Worm (Caenorhabditis elegans) whole organism, young adult: ENCODE measurements around the gene ttr-22.
A peak's percentile ranks its signal among the peaks of the same experiment; 100 is the strongest.

Experiments
- B0336.3 ChIP-seq: fragments of 200-800 bp; sonication (Bioruptor generic); IDR thresholded peaks from 2 replicates; pipeline ENCODE4 v1.3.6; 2022; ENCODE audit warnings: missing genetic modification characterization, missing compliant biosample characterization
- C17E4.6 ChIP-seq: fragments of 200-800 bp; sonication (Bioruptor generic); IDR thresholded peaks from 2 replicates; pipeline ENCODE4 v1.3.6; 2022; ENCODE audit warnings: missing genetic modification reagents, missing genetic modification characterization, missing compliant biosample characterization
- D2030.7 ChIP-seq: fragments of 200-800 bp; sonication (Bioruptor generic); IDR thresholded peaks from 2 replicates; pipeline ENCODE4 v1.3.6; 2022; ENCODE audit warnings: missing genetic modification reagents, missing genetic modification characterization, missing compliant biosample characterization
- F37B4.10 ChIP-seq: fragments of 200-800 bp; sonication (Bioruptor generic); IDR thresholded peaks from 2 replicates; pipeline ENCODE4 v1.3.6; 2022; ENCODE audit warnings: missing genetic modification characterization, missing compliant biosample characterization
- F49E8.2 ChIP-seq: sonication (generic microtip); optimal IDR thresholded peaks from 3 replicates; lab custom pipeline; 2017; ENCODE audit warnings: missing genetic modification characterization, mild to moderate bottlenecking, missing compliant biosample characterization, antibody characterized with exemption, moderate library complexity; ENCODE audit not compliant: insufficient read depth
- F52B5.7 ChIP-seq: sonication (generic microtip); optimal IDR thresholded peaks from 2 replicates; lab custom pipeline; 2016; ENCODE audit warnings: mild to moderate bottlenecking, missing genetic modification characterization, missing compliant biosample characterization
- F57A8.1 ChIP-seq: fragments of 200-800 bp; sonication (Bioruptor generic); optimal IDR thresholded peaks from 2 replicates; lab custom pipeline; 2018; ENCODE audit warnings: mild to moderate bottlenecking, missing genetic modification characterization, moderate library complexity, missing compliant biosample characterization
- T07F8.4 ChIP-seq: sonication (generic microtip); optimal IDR thresholded peaks from 2 replicates; lab custom pipeline; 2016; ENCODE audit warnings: mild to moderate bottlenecking, missing genetic modification characterization, moderate library complexity, missing compliant biosample characterization
- T26A5.8 ChIP-seq: sonication (generic microtip); optimal IDR thresholded peaks from 2 replicates; lab custom pipeline; 2016; ENCODE audit warnings: missing genetic modification characterization, missing compliant biosample characterization
- aptf-2 ChIP-seq: fragments of 200-800 bp; sonication (Bioruptor generic); conservative IDR thresholded peaks from 2 replicates; pipeline ENCODE4 v1.3.6; 2022; ENCODE audit warnings: missing genetic modification reagents, missing genetic modification characterization, missing compliant biosample characterization
- athp-1 ChIP-seq: sonication (generic microtip); optimal IDR thresholded peaks from 2 replicates; lab custom pipeline; 2017; ENCODE audit warnings: mild to moderate bottlenecking, missing genetic modification characterization, missing compliant biosample characterization
- attf-3 ChIP-seq: fragments of 200-800 bp; sonication (Bioruptor generic); conservative IDR thresholded peaks from 2 replicates; pipeline ENCODE4 v1.3.6; 2022; ENCODE audit warnings: missing genetic modification reagents, missing genetic modification characterization, missing compliant biosample characterization
- cebp-2 ChIP-seq: fragments of 200-800 bp; sonication (Bioruptor generic); IDR thresholded peaks from 2 replicates; pipeline ENCODE4 v1.3.6; 2022; ENCODE audit warnings: missing genetic modification characterization, missing compliant biosample characterization
- ceh-100 ChIP-seq: fragments of 200-800 bp; sonication (Bioruptor generic); IDR thresholded peaks from 2 replicates; pipeline ENCODE4 v1.3.6; 2022; ENCODE audit warnings: missing genetic modification reagents, missing genetic modification characterization, missing compliant biosample characterization
- ceh-40 ChIP-seq: fragments of 200-800 bp; sonication (Bioruptor generic); IDR thresholded peaks from 2 replicates; pipeline ENCODE4 v1.3.6; 2022; ENCODE audit warnings: missing genetic modification characterization, missing compliant biosample characterization
- ceh-58 ChIP-seq: fragments of 200-800 bp; sonication (Bioruptor generic); IDR thresholded peaks from 2 replicates; pipeline ENCODE4 v1.3.6; 2022; ENCODE audit warnings: missing genetic modification characterization, missing compliant biosample characterization
- chd-7 ChIP-seq: sonication (generic microtip); optimal IDR thresholded peaks from 2 replicates; lab custom pipeline; 2016; ENCODE audit warnings: mild to moderate bottlenecking, missing genetic modification characterization, moderate library complexity, missing compliant biosample characterization
- dpff-1 ChIP-seq: sonication (generic microtip); optimal IDR thresholded peaks from 2 replicates; lab custom pipeline; 2017; ENCODE audit warnings: mild to moderate bottlenecking, missing genetic modification characterization, missing compliant biosample characterization
- dpl-1 ChIP-seq: fragments of 150-350 bp; optimal IDR thresholded peaks from 2 replicates; lab custom pipeline; 2014; ENCODE audit warnings: missing biosample characterization, missing genetic modification reagents, missing genetic modification characterization
- efl-1 ChIP-seq: fragments of 150-350 bp; optimal IDR thresholded peaks from 2 replicates; lab custom pipeline; 2014; ENCODE audit warnings: missing biosample characterization, missing genetic modification reagents, missing genetic modification characterization
- egl-44 ChIP-seq: fragments of 200-800 bp; sonication (Bioruptor generic); IDR thresholded peaks from 2 replicates; pipeline ENCODE4 v1.3.6; 2022; ENCODE audit warnings: missing genetic modification reagents, missing genetic modification characterization, missing compliant biosample characterization
- egrh-3 ChIP-seq: fragments of 200-800 bp; sonication (Bioruptor generic); IDR thresholded peaks from 2 replicates; pipeline ENCODE4 v1.3.6; 2022; ENCODE audit warnings: missing genetic modification reagents, missing genetic modification characterization, missing compliant biosample characterization
- ekl-4 ChIP-seq: fragments of 200-800 bp; sonication (Bioruptor generic); IDR thresholded peaks from 2 replicates; pipeline ENCODE4 v1.3.6; 2022; ENCODE audit warnings: missing genetic modification reagents, missing genetic modification characterization, missing compliant biosample characterization
- gei-17 ChIP-seq: fragments of 200-800 bp; sonication (Bioruptor generic); optimal IDR thresholded peaks from 2 replicates; lab custom pipeline; 2018; ENCODE audit warnings: mild to moderate bottlenecking, missing genetic modification characterization, missing compliant biosample characterization
- hlh-12 ChIP-seq: sonication (generic microtip); optimal IDR thresholded peaks from 2 replicates; lab custom pipeline; 2016; ENCODE audit warnings: missing genetic modification characterization, missing compliant biosample characterization
- hlh-26 ChIP-seq: fragments of 200-800 bp; sonication (Bioruptor generic); conservative IDR thresholded peaks from 2 replicates; pipeline ENCODE4 v1.3.6; 2022; ENCODE audit warnings: missing genetic modification reagents, missing genetic modification characterization, missing compliant biosample characterization
- hmg-20 ChIP-seq: fragments of 200-800 bp; sonication (Bioruptor generic); IDR thresholded peaks from 2 replicates; pipeline ENCODE4 v1.3.6; 2022; ENCODE audit warnings: missing genetic modification reagents, missing genetic modification characterization, missing compliant biosample characterization
- lag-1 ChIP-seq: fragments of 200-800 bp; sonication (Bioruptor generic); IDR thresholded peaks from 2 replicates; pipeline ENCODE4 v1.3.6; 2022; ENCODE audit warnings: missing genetic modification reagents, missing genetic modification characterization, missing compliant biosample characterization
- let-526 ChIP-seq: fragments of 200-800 bp; sonication (Bioruptor generic); IDR thresholded peaks from 2 replicates; pipeline ENCODE4 v1.3.6; 2022; ENCODE audit warnings: missing genetic modification reagents, missing genetic modification characterization, missing compliant biosample characterization
- lin-54 ChIP-seq: fragments of 200-800 bp; sonication (Bioruptor generic); optimal IDR thresholded peaks from 2 replicates; lab custom pipeline; 2018; ENCODE audit warnings: mild to moderate bottlenecking, missing genetic modification characterization, missing compliant biosample characterization
- lsl-1 ChIP-seq: fragments of 200-800 bp; sonication (Bioruptor generic); optimal IDR thresholded peaks from 2 replicates; lab custom pipeline; 2018; ENCODE audit warnings: mild to moderate bottlenecking, missing genetic modification characterization, moderate library complexity, missing compliant biosample characterization
- madf-10 ChIP-seq: sonication (generic microtip); optimal IDR thresholded peaks from 2 replicates; lab custom pipeline; 2016; ENCODE audit warnings: mild to moderate bottlenecking, missing genetic modification characterization, missing compliant biosample characterization
- madf-3 ChIP-seq: fragments of 200-800 bp; sonication (Bioruptor generic); IDR thresholded peaks from 2 replicates; pipeline ENCODE4 v1.3.6; 2022; ENCODE audit warnings: missing genetic modification reagents, missing genetic modification characterization, missing compliant biosample characterization
- mcd-1 ChIP-seq: fragments of 200-800 bp; sonication (Bioruptor generic); IDR thresholded peaks from 2 replicates; pipeline ENCODE4 v1.3.6; 2022; ENCODE audit warnings: missing genetic modification reagents, missing genetic modification characterization, missing compliant biosample characterization
- nfyb-1 ChIP-seq: fragments of 200-800 bp; sonication (Bioruptor generic); IDR thresholded peaks from 2 replicates; pipeline ENCODE4 v1.3.6; 2022; ENCODE audit warnings: missing genetic modification reagents, missing genetic modification characterization, missing compliant biosample characterization
- nhr-80 ChIP-seq: sonication (generic microtip); optimal IDR thresholded peaks from 2 replicates; lab custom pipeline; 2016; ENCODE audit warnings: missing genetic modification characterization, missing compliant biosample characterization
- pha-4 ChIP-seq: fragments of 150-350 bp; sonication (generic microtip); optimal IDR thresholded peaks from 2 replicates; lab custom pipeline; 2014; ENCODE audit warnings: missing biosample characterization, missing genetic modification reagents, missing genetic modification characterization
- repo-1 ChIP-seq: sonication (generic microtip); optimal IDR thresholded peaks from 2 replicates; lab custom pipeline; 2017; ENCODE audit warnings: mild to moderate bottlenecking, missing genetic modification characterization, missing compliant biosample characterization
- sea-2 ChIP-seq: fragments of 200-800 bp; sonication (Bioruptor generic); IDR thresholded peaks from 2 replicates; pipeline ENCODE4 v1.3.6; 2022; ENCODE audit warnings: missing genetic modification characterization, missing compliant biosample characterization
- snpc-1.1 ChIP-seq: sonication (generic microtip); optimal IDR thresholded peaks from 2 replicates; lab custom pipeline; 2017; ENCODE audit warnings: missing genetic modification characterization, mild to moderate bottlenecking, missing compliant biosample characterization, antibody characterized with exemption, moderate library complexity, missing genotype, missing genetic modification reagents; ENCODE audit not compliant: insufficient read depth
- snpc-3.4 ChIP-seq: sonication (generic microtip); optimal IDR thresholded peaks from 2 replicates; lab custom pipeline; 2017; ENCODE audit warnings: missing genetic modification characterization, mild to moderate bottlenecking, missing compliant biosample characterization, antibody characterized with exemption, moderate library complexity, missing genotype, missing genetic modification reagents
- zim-3 ChIP-seq: sonication (generic microtip); optimal IDR thresholded peaks from 2 replicates; lab custom pipeline; 2017; ENCODE audit warnings: mild to moderate bottlenecking, missing genetic modification characterization, moderate library complexity, missing compliant biosample characterization
- ztf-18 ChIP-seq: sonication (generic microtip); optimal IDR thresholded peaks from 2 replicates; lab custom pipeline; 2016; ENCODE audit warnings: missing genotype, mild to moderate bottlenecking, missing genetic modification characterization, missing compliant biosample characterization
- ztf-22 ChIP-seq: fragments of 200-800 bp; sonication (Bioruptor generic); optimal IDR thresholded peaks from 2 replicates; lab custom pipeline; 2018; ENCODE audit warnings: mild to moderate bottlenecking, missing genetic modification characterization, moderate library complexity, missing compliant biosample characterization
- ztf-26 ChIP-seq: sonication (generic microtip); optimal IDR thresholded peaks from 2 replicates; lab custom pipeline; 2017; ENCODE audit warnings: missing genetic modification characterization, missing compliant biosample characterization
- ztf-6 ChIP-seq: fragments of 200-800 bp; sonication (Bioruptor generic); IDR thresholded peaks from 2 replicates; pipeline ENCODE4 v1.3.6; 2022; ENCODE audit warnings: missing genetic modification reagents, missing genetic modification characterization, missing compliant biosample characterization

The ttr-22 gene

ce11 chrV:12275714-12276113, 34.5 kb downstream of the ttr-22 start (continued):
- TF ChIP-seq efl-1 (no peak), hlh-12 (no peak), F57A8.1 (no peak), repo-1 (tag; lab: Kevin White, UChicago) (no peak), dpff-1 (tag; lab: Kevin White, UChicago) (no peak), ztf-18 (tag; lab: Kevin White, UChicago) (no peak), D2030.7 (GFP tag; lab: Robert Waterston, UW) (no peak; the same call in 1 of the 2 replicates), chd-7 (no peak), nhr-80 (no peak), hlh-26 (GFP tag; lab: Robert Waterston, UW) (no peak), attf-3 (0 out of 2 replicates have a peak, but pooled peaks have one; percentile 20), snpc-1.1 (tag; lab: Kevin White, UChicago) (no peak), ceh-100 (GFP tag; lab: Robert Waterston, UW) (no peak), ekl-4 (GFP tag; lab: Robert Waterston, UW) (no peak)

ce11 chrV:12276946-12277345, 35.7 kb downstream of the ttr-22 start, which contains the start of gene bnc-1:
bnc-1 (minus strand) TSS chrV:12277046.
- TF ChIP-seq nfyb-1 (GFP tag; lab: Robert Waterston, UW) (no peak), egl-44 (GFP tag; lab: Robert Waterston, UW) (no peak), C17E4.6 (GFP tag; lab: Robert Waterston, UW) (no peak), attf-3 (no peak), F37B4.10 (GFP tag; lab: Robert Waterston, UW) (no peak), dpl-1 (GFP tag; lab: Kevin White, UChicago) (no peak), cebp-2 (GFP tag; lab: Robert Waterston, UW) (no peak), lin-54 (GFP tag; lab: Kevin White, UChicago) (no peak), ceh-58 (GFP tag; lab: Robert Waterston, UW) (no peak), snpc-3.4 (tag; lab: Kevin White, UChicago) (no peak), athp-1 (tag; lab: Kevin White, UChicago) (no peak), egrh-3 (GFP tag; lab: Robert Waterston, UW) (no peak), ztf-22 (GFP tag; lab: Kevin White, UChicago) (no peak), B0336.3 (GFP tag; lab: Robert Waterston, UW) (no peak), mcd-1 (GFP tag; lab: Robert Waterston, UW) (no peak), madf-10 (tag; lab: Kevin White, UChicago) (no peak), hmg-20 (GFP tag; lab: Robert Waterston, UW) (no peak), ceh-40 (no peak), sea-2 (GFP tag; lab: Robert Waterston, UW) (no peak), T07F8.4 (tag; lab: Kevin White, UChicago) (no peak)

ce11 chrV:12281508-12281907, 40.3 kb downstream of the ttr-22 start:
- TF ChIP-seq lag-1 (no peak), nhr-80 (no peak), F52B5.7 (no peak), B0336.3 (GFP tag; lab: Robert Waterston, UW) (no peak), mcd-1 (GFP tag; lab: Robert Waterston, UW) (no peak), lsl-1 (GFP tag; lab: Kevin White, UChicago) (no peak)

ce11 chrV:12283187-12283586, 42.0 kb downstream of the ttr-22 start, which contains the start of gene F55C5.10:
F55C5.10 (plus strand) TSS chrV:12283487.
- TF ChIP-seq B0336.3 (GFP tag; lab: Robert Waterston, UW): no peak
- no peak for TF ChIP-seq dpff-1 (tag; lab: Kevin White, UChicago)
- TF ChIP-seq F49E8.2: no peak
- TF ChIP-seq zim-3 (tag; lab: Kevin White, UChicago): no peak
- TF ChIP-seq cebp-2 (GFP tag; lab: Robert Waterston, UW): no peak
- TF ChIP-seq snpc-3.4 (tag; lab: Kevin White, UChicago): no peak
- TF ChIP-seq T26A5.8 (tag; lab: Kevin White, UChicago): no peak
- no peak for TF ChIP-seq pha-4 (tag; lab: Kevin White, UChicago)
- TF ChIP-seq madf-3: no peak
- TF ChIP-seq let-526: no peak
- no peak for TF ChIP-seq ztf-26
- TF ChIP-seq gei-17 (GFP tag; lab: Kevin White, UChicago): no peak
- TF ChIP-seq madf-10 (tag; lab: Kevin White, UChicago): no peak
- TF ChIP-seq attf-3: no peak
- TF ChIP-seq aptf-2 (GFP tag; lab: Robert Waterston, UW): no peak
- TF ChIP-seq athp-1 (tag; lab: Kevin White, UChicago): no peak
- no peak for TF ChIP-seq ztf-6 (GFP tag; lab: Robert Waterston, UW)
